Worm (Caenorhabditis elegans) whole organism, midembryonic: ENCODE measurements around the gene Y32B12B.2.

Experiments used
- T22C8.4 ChIP-seq: fragments of 200-800 bp; sonication (Bioruptor generic); IDR thresholded peaks from 2 replicates; pipeline ENCODE4 v1.3.6; 2022; ENCODE audit warnings: missing genetic modification characterization, missing compliant biosample characterization
- cog-1 ChIP-seq: sonication (generic microtip); optimal IDR thresholded peaks from 2 replicates; lab custom pipeline; 2016; ENCODE audit warnings: missing genetic modification characterization, missing compliant biosample characterization
- flt-1 ChIP-seq: fragments of 200-800 bp; sonication (Bioruptor generic); IDR thresholded peaks from 2 replicates; pipeline ENCODE4 v1.3.6; 2022; ENCODE audit warnings: missing genetic modification characterization, missing compliant biosample characterization
- klf-2 ChIP-seq: fragments of 200-800 bp; sonication (Bioruptor generic); conservative IDR thresholded peaks from 2 replicates; pipeline ENCODE4 v1.3.6; 2022; ENCODE audit warnings: missing genetic modification reagents, missing genetic modification characterization, missing compliant biosample characterization
- med-1 ChIP-seq: sonication (generic microtip); optimal IDR thresholded peaks from 2 replicates; lab custom pipeline; 2017; ENCODE audit warnings: missing genetic modification characterization, mild to moderate bottlenecking, missing compliant biosample characterization, antibody characterized with exemption, missing genetic modification reagents; ENCODE audit not compliant: insufficient read depth
- ref-1 ChIP-seq: fragments of 200-800 bp; sonication (Bioruptor generic); conservative IDR thresholded peaks from 2 replicates; pipeline ENCODE4 v1.3.6; 2022; ENCODE audit warnings: missing genetic modification reagents, missing genetic modification characterization, missing compliant biosample characterization
- tab-1 ChIP-seq: fragments of 200-800 bp; sonication (Bioruptor generic); IDR thresholded peaks from 2 replicates; pipeline ENCODE4 v1.3.6; 2022; ENCODE audit warnings: missing genetic modification characterization, missing compliant biosample characterization
- ztf-23 ChIP-seq: fragments of 200-800 bp; sonication (Bioruptor generic); IDR thresholded peaks from 2 replicates; pipeline ENCODE4 v1.3.6; 2022; ENCODE audit warnings: missing genetic modification reagents, missing genetic modification characterization, missing compliant biosample characterization
- ztf-29 ChIP-seq: fragments of 200-800 bp; sonication (Bioruptor generic); IDR thresholded peaks from 2 replicates; pipeline ENCODE4 v1.3.6; 2022; ENCODE audit warnings: missing genetic modification reagents, missing genetic modification characterization, missing compliant biosample characterization

Gene Y32B12B.2

ce11 chrV:16589488-16589887 is 51.3 kb downstream of the Y32B12B.2 start:
- TF ChIP-seq klf-2 (GFP tag; lab: Robert Waterston, UW) (no peak), ztf-29 (no peak), T22C8.4 (GFP tag; lab: Robert Waterston, UW) (no peak), med-1 (GFP tag; lab: Kevin White, UChicago) (no peak), flt-1 (GFP tag; lab: Robert Waterston, UW) (no peak), ref-1 (GFP tag; lab: Robert Waterston, UW) (no peak), cog-1 (tag; lab: Kevin White, UChicago) (no peak)

ce11 chrV:16591992-16592798 is 54.0 kb downstream of the Y32B12B.2 start, which contains the start of gene srh-269:
Gene srh-269 (minus strand): TSS chrV:16592042.
- TF ChIP-seq cog-1 (tag; lab: Kevin White, UChicago) (peak; percentile 26), tab-1 (peak; percentile 86), flt-1 (GFP tag; lab: Robert Waterston, UW) (peak; percentile 89), ztf-23 (GFP tag; lab: Robert Waterston, UW) (peak; percentile 87), klf-2 (GFP tag; lab: Robert Waterston, UW) (peak; percentile 77), med-1 (GFP tag; lab: Kevin White, UChicago) (peak; percentile 1), ref-1 (GFP tag; lab: Robert Waterston, UW) (peak; percentile 65), ztf-29 (peak; percentile 71), T22C8.4 (GFP tag; lab: Robert Waterston, UW) (peak; percentile 70)

ce11 chrV:16592947-16593791 is 55.0 kb downstream of the Y32B12B.2 start:
- no peak for TF ChIP-seq cog-1 (tag; lab: Kevin White, UChicago)
- no peak for TF ChIP-seq flt-1 (GFP tag; lab: Robert Waterston, UW)
- TF ChIP-seq T22C8.4 (GFP tag; lab: Robert Waterston, UW): no peak
- TF ChIP-seq med-1 (GFP tag; lab: Kevin White, UChicago): no peak
- peak; percentile 80; the same call in 1 of the 2 replicates for TF ChIP-seq ztf-29
- no peak for TF ChIP-seq ztf-23 (GFP tag; lab: Robert Waterston, UW)
- TF ChIP-seq tab-1: no peak
- TF ChIP-seq klf-2 (GFP tag; lab: Robert Waterston, UW): no peak

ce11 chrV:16593792-16594059 is 55.5 kb downstream of the Y32B12B.2 start:
- TF ChIP-seq cog-1 (tag; lab: Kevin White, UChicago): no peak
- no peak for TF ChIP-seq ref-1 (GFP tag; lab: Robert Waterston, UW)
- TF ChIP-seq tab-1: 0 out of 2 replicates have a peak, but pooled peaks have one; percentile 9
- no peak for TF ChIP-seq klf-2 (GFP tag; lab: Robert Waterston, UW)
- no peak for TF ChIP-seq ztf-23 (GFP tag; lab: Robert Waterston, UW)
- no peak for TF ChIP-seq flt-1 (GFP tag; lab: Robert Waterston, UW)
- TF ChIP-seq T22C8.4 (GFP tag; lab: Robert Waterston, UW): no peak
- TF ChIP-seq ztf-29: no peak

ce11 chrV:16594514-16594913 is 56.3 kb downstream of the Y32B12B.2 start:
- TF ChIP-seq cog-1 (tag; lab: Kevin White, UChicago): no peak
- no peak for TF ChIP-seq ztf-23 (GFP tag; lab: Robert Waterston, UW)
- no peak for TF ChIP-seq flt-1 (GFP tag; lab: Robert Waterston, UW)
- no peak for TF ChIP-seq ref-1 (GFP tag; lab: Robert Waterston, UW)
- no peak for TF ChIP-seq T22C8.4 (GFP tag; lab: Robert Waterston, UW)
- TF ChIP-seq klf-2 (GFP tag; lab: Robert Waterston, UW): no peak
- TF ChIP-seq tab-1: no peak

- TF ChIP-seq ztf-23 (GFP tag; lab: Robert Waterston, UW): no peak
- TF ChIP-seq tab-1: no peak
- no peak for TF ChIP-seq flt-1 (GFP tag; lab: Robert Waterston, UW)
- no peak for TF ChIP-seq cog-1 (tag; lab: Kevin White, UChicago)
- no peak for TF ChIP-seq T22C8.4 (GFP tag; lab: Robert Waterston, UW)
- no peak for TF ChIP-seq med-1 (GFP tag; lab: Kevin White, UChicago)
- no peak for TF ChIP-seq ref-1 (GFP tag; lab: Robert Waterston, UW)
- no peak for TF ChIP-seq klf-2 (GFP tag; lab: Robert Waterston, UW)
- TF ChIP-seq ztf-29: no peak
These were observed 57.1 kb downstream of the Y32B12B.2 start, which contains the start of gene cpl-1 for ce11 chrV:16595140-16595791. Gene cpl-1 (minus strand): TSS chrV:16595346.

- TF ChIP-seq ref-1 (GFP tag; lab: Robert Waterston, UW) (no peak), tab-1 (no peak), ztf-23 (GFP tag; lab: Robert Waterston, UW) (no peak), cog-1 (tag; lab: Kevin White, UChicago) (no peak), klf-2 (GFP tag; lab: Robert Waterston, UW) (no peak), flt-1 (GFP tag; lab: Robert Waterston, UW) (no peak), T22C8.4 (GFP tag; lab: Robert Waterston, UW) (no peak), med-1 (GFP tag; lab: Kevin White, UChicago) (no peak), ztf-29 (no peak)
These were observed 57.9 kb downstream of the Y32B12B.2 start for ce11 chrV:16596102-16596501.

ce11 chrV:16598437-16598836 is 60.2 kb downstream of the Y32B12B.2 start:
- TF ChIP-seq ref-1 (GFP tag; lab: Robert Waterston, UW): no peak
- TF ChIP-seq tab-1: no peak
- TF ChIP-seq klf-2 (GFP tag; lab: Robert Waterston, UW): no peak
- TF ChIP-seq ztf-29: no peak
